Worm (Caenorhabditis elegans) whole organism, early embryonic: ENCODE results near the gene rps-29.

Experiments
- F13C5.2 ChIP-seq: sonication (generic microtip); optimal IDR thresholded peaks from 2 replicates; lab custom pipeline; 2017; ENCODE audit warnings: mild to moderate bottlenecking, missing genetic modification characterization, inconsistent platforms, missing compliant biosample characterization
- aly-1 ChIP-seq: sonication (generic microtip); optimal IDR thresholded peaks from 2 replicates; lab custom pipeline; 2016; ENCODE audit warnings: missing genetic modification characterization, missing compliant biosample characterization
- ama-1 ChIP-seq: fragments of 150-350 bp; optimal IDR thresholded peaks from 2 replicates; lab custom pipeline; 2014
- ceh-13 ChIP-seq: fragments of 200-800 bp; sonication (Bioruptor generic); optimal IDR thresholded peaks from 2 replicates; lab custom pipeline; 2018; ENCODE audit warnings: mild to moderate bottlenecking, missing genetic modification characterization, missing compliant biosample characterization
- ceh-36 ChIP-seq: sonication (generic microtip); optimal IDR thresholded peaks from 2 replicates; lab custom pipeline; 2016; ENCODE audit warnings: missing genetic modification characterization, inconsistent platforms, missing compliant biosample characterization
- ets-7 ChIP-seq: sonication (generic microtip); optimal IDR thresholded peaks from 2 replicates; lab custom pipeline; 2016; ENCODE audit warnings: missing genotype, missing genetic modification characterization, missing compliant biosample characterization
- hmbx-1 ChIP-seq: sonication (generic microtip); optimal IDR thresholded peaks from 2 replicates; lab custom pipeline; 2016; ENCODE audit warnings: mild to moderate bottlenecking, missing genetic modification characterization, missing compliant biosample characterization
- hmg-4 ChIP-seq: fragments of 200-800 bp; sonication (Bioruptor generic); optimal IDR thresholded peaks from 2 replicates; lab custom pipeline; 2018; ENCODE audit warnings: mild to moderate bottlenecking, missing genetic modification characterization, missing compliant biosample characterization
- pes-1 ChIP-seq: fragments of 200-800 bp; sonication (Bioruptor generic); IDR thresholded peaks from 2 replicates; pipeline ENCODE4 v1.3.6; 2022; ENCODE audit warnings: missing genetic modification reagents, missing genetic modification characterization, missing compliant biosample characterization
- sea-1 ChIP-seq: fragments of 200-800 bp; sonication (Bioruptor generic); conservative IDR thresholded peaks from 2 replicates; pipeline ENCODE4 v1.3.6; 2022; ENCODE audit warnings: missing genetic modification characterization, missing compliant biosample characterization
- tbx-11 ChIP-seq: fragments of 200-800 bp; sonication (Bioruptor generic); IDR thresholded peaks from 2 replicates; pipeline ENCODE4 v1.3.6; 2022; ENCODE audit warnings: missing genetic modification characterization, missing compliant biosample characterization
- tbx-37 ChIP-seq: fragments of 200-800 bp; sonication (Bioruptor generic); conservative IDR thresholded peaks from 2 replicates; pipeline ENCODE4 v1.3.6; 2022; ENCODE audit warnings: missing genetic modification reagents, missing genetic modification characterization, missing compliant biosample characterization

DNA sequence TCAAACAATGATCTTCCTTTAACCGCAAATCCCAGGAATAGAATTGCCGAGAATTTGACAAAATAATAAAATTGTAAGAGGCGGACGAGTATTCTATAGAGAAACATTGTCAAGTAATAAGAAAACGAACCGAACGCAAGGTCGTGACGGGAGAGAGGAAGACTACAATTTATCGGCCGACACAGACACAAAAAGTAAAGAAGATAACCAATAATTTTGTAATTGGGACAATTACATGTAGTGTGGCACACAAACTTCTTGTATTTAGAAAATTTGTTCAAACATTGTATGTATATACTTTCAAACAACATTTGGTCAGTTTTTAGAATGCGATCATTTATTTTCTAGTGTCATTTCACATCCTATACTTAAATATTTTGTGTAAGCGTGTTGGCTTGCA is 37.9 kb downstream of the rps-29 start, which contains the start of gene ceeh-1:
- TF ChIP-seq pes-1 (GFP tag; lab: Robert Waterston, UW), result no peak
- TF ChIP-seq tbx-37, result no peak
- no peak for TF ChIP-seq ceh-36 (tag; lab: Kevin White, UChicago)
- TF ChIP-seq F13C5.2 (tag; lab: Kevin White, UChicago), result no peak
- no peak for TF ChIP-seq aly-1 (tag; lab: Kevin White, UChicago)
- TF ChIP-seq sea-1 (GFP tag; lab: Robert Waterston, UW), result no peak
- no peak for TF ChIP-seq tbx-11
- TF ChIP-seq ama-1 (lab: Kevin White, UChicago), result no peak
- no peak for TF ChIP-seq hmg-4 (GFP tag; lab: Kevin White, UChicago)
- TF ChIP-seq ceh-13, result no peak
- TF ChIP-seq hmbx-1 (tag; lab: Kevin White, UChicago), result no peak
- TF ChIP-seq ets-7 (tag; lab: Kevin White, UChicago), result no peak
